Fruit fly (Drosophila melanogaster) whole organism, embryonic: ENCODE results near the gene RpS15Aa.

Experiments
- CG1024 ChIP-seq: fragments of 200-800 bp; sonication (Bioruptor generic); IDR thresholded peaks from 2 replicates; pipeline ENCODE4 v1.3.6; 2022; ENCODE audit warnings: missing biosample characterization, missing genetic modification characterization
- CG10565 ChIP-seq: fragments of 200-800 bp; sonication (Bioruptor generic); optimal IDR thresholded peaks from 3 replicates; lab custom pipeline; 2016; ENCODE audit warnings: missing biosample characterization, mild to moderate bottlenecking, missing genetic modification characterization
- CG11560 ChIP-seq: fragments of 200-800 bp; sonication (Bioruptor generic); IDR thresholded peaks from 3 replicates; pipeline ENCODE4 v1.3.6; 2022; ENCODE audit warnings: missing biosample characterization, missing genetic modification characterization
- CG11723 ChIP-seq: fragments of 200-800 bp; sonication (Bioruptor generic); optimal IDR thresholded peaks from 2 replicates; lab custom pipeline; 2017; ENCODE audit warnings: missing biosample characterization, mild to moderate bottlenecking, missing genetic modification characterization
- CG1233 ChIP-seq: fragments of 200-800 bp; sonication (Bioruptor generic); optimal IDR thresholded peaks from 4 replicates; lab custom pipeline; 2018; ENCODE audit warnings: missing biosample characterization, mild to moderate bottlenecking, missing genetic modification characterization
- CG1792 ChIP-seq: fragments of 200-800 bp; sonication (Bioruptor generic); optimal IDR thresholded peaks from 2 replicates; lab custom pipeline; 2016; ENCODE audit warnings: missing biosample characterization, missing genetic modification characterization
- CG2202 ChIP-seq: fragments of 200-800 bp; sonication (Bioruptor generic); optimal IDR thresholded peaks from 2 replicates; lab custom pipeline; 2018; ENCODE audit warnings: missing biosample characterization, mild to moderate bottlenecking, missing genetic modification characterization
- CG32532 ChIP-seq: fragments of 200-800 bp; sonication (Bioruptor generic); IDR thresholded peaks from 2 replicates; pipeline ENCODE4 v1.3.6; 2022; ENCODE audit warnings: missing biosample characterization, missing genetic modification characterization
- CG3281 ChIP-seq: fragments of 200-800 bp; sonication (Bioruptor generic); optimal IDR thresholded peaks from 3 replicates; lab custom pipeline; 2017; ENCODE audit warnings: missing biosample characterization, mild to moderate bottlenecking, missing genetic modification characterization
- CG34224 ChIP-seq: fragments of 200-800 bp; sonication (Bioruptor generic); IDR thresholded peaks from 3 replicates; pipeline ENCODE4 v1.3.6; 2022; ENCODE audit warnings: missing biosample characterization, missing genetic modification characterization; ENCODE audit not compliant: partially characterized antibody
- CG43689 ChIP-seq: fragments of 200-800 bp; sonication (Bioruptor generic); IDR thresholded peaks from 2 replicates; pipeline ENCODE4 v1.3.6; 2022; ENCODE audit warnings: missing biosample characterization, missing genetic modification characterization
- CG4707 ChIP-seq: fragments of 200-800 bp; sonication (Bioruptor generic); optimal IDR thresholded peaks from 2 replicates; lab custom pipeline; 2018; ENCODE audit warnings: missing biosample characterization, mild to moderate bottlenecking, missing genetic modification characterization, moderate library complexity
- CG9215 ChIP-seq: fragments of 200-800 bp; sonication (Bioruptor generic); IDR thresholded peaks from 2 replicates; pipeline ENCODE4 v1.3.6; 2022; ENCODE audit warnings: missing biosample characterization, missing genetic modification characterization
- CG9437 ChIP-seq: fragments of 200-800 bp; sonication (Bioruptor generic); optimal IDR thresholded peaks from 2 replicates; lab custom pipeline; 2018; ENCODE audit warnings: missing biosample characterization, mild to moderate bottlenecking, missing genetic modification characterization
- CTCF ChIP-seq: fragments of 200-800 bp; sonication (Bioruptor generic); optimal IDR thresholded peaks from 2 replicates; lab custom pipeline; 2017; ENCODE audit warnings: missing biosample characterization, mild to moderate bottlenecking, missing genetic modification characterization, moderate library complexity
- Dfd ChIP-seq, 2 experiments: fragments of >200 bp; optimal IDR thresholded peaks; 2 replicates each; lab custom pipeline; 2017; ENCODE audit warnings: missing biosample characterization in 2 of 2, missing genetic modification characterization in 2 of 2
- GATAe ChIP-seq: fragments of 200-800 bp; sonication (Bioruptor generic); conservative IDR thresholded peaks from 2 replicates; pipeline ENCODE4 v1.3.6; 2022; ENCODE audit warnings: missing biosample characterization, missing genetic modification characterization
- H2.0 ChIP-seq: fragments of 200-800 bp; sonication (Bioruptor generic); IDR thresholded peaks from 2 replicates; pipeline ENCODE4 v1.3.6; 2022; ENCODE audit warnings: missing biosample characterization, missing genetic modification characterization
- HHEX ChIP-seq: fragments of 200-800 bp; sonication (Bioruptor generic); optimal IDR thresholded peaks from 3 replicates; lab custom pipeline; 2017; ENCODE audit warnings: missing biosample characterization, mild to moderate bottlenecking, missing genetic modification characterization, missing genetic modification reagents
- HLH3B ChIP-seq: fragments of 200-800 bp; sonication (Bioruptor generic); IDR thresholded peaks from 2 replicates; pipeline ENCODE4 v1.3.6; 2022; ENCODE audit warnings: missing biosample characterization, missing genetic modification characterization
- HLHmδ ChIP-seq: fragments of 200-800 bp; sonication (Bioruptor generic); optimal IDR thresholded peaks from 2 replicates; lab custom pipeline; 2018; ENCODE audit warnings: missing biosample characterization, mild to moderate bottlenecking, missing genetic modification characterization, moderate library complexity
- Hr78 ChIP-seq, 2 experiments: fragments of 200-800 bp in 1 of 2; fragments of >200 bp in 1 of 2; sonication (Bioruptor generic) in 1 of 2; optimal IDR thresholded peaks; 2 replicates each; lab custom pipeline; 2017 to 2019; ENCODE audit warnings: missing biosample characterization in 2 of 2, missing genetic modification characterization in 2 of 2, mild to moderate bottlenecking in 1 of 2, moderate library complexity in 1 of 2
- Lim3 ChIP-seq: fragments of 200-800 bp; sonication (Bioruptor generic); IDR thresholded peaks from 2 replicates; pipeline ENCODE4 v1.3.6; 2022; ENCODE audit warnings: missing biosample characterization, missing genetic modification characterization
- Meics ChIP-seq: fragments of 200-800 bp; sonication (Bioruptor generic); optimal IDR thresholded peaks from 2 replicates; lab custom pipeline; 2017; ENCODE audit warnings: missing biosample characterization, mild to moderate bottlenecking, missing genetic modification characterization
- Nf-YC ChIP-seq: fragments of 200-800 bp; optimal IDR thresholded peaks from 3 replicates; lab custom pipeline; 2019; ENCODE audit warnings: missing biosample characterization, mild to moderate bottlenecking, missing genetic modification characterization, moderate library complexity
- amos ChIP-seq: fragments of 200-800 bp; sonication (Bioruptor generic); IDR thresholded peaks from 2 replicates; pipeline ENCODE4 v1.3.6; 2022; ENCODE audit warnings: missing biosample characterization, missing genetic modification characterization; ENCODE audit not compliant: partially characterized antibody
- ash1 ChIP-seq: fragments of 200-800 bp; sonication (Bioruptor generic); optimal IDR thresholded peaks from 2 replicates; lab custom pipeline; 2018; ENCODE audit warnings: missing biosample characterization, mild to moderate bottlenecking, missing genetic modification characterization
- btn ChIP-seq: fragments of 200-800 bp; sonication (Bioruptor generic); optimal IDR thresholded peaks from 2 replicates; lab custom pipeline; 2016; ENCODE audit warnings: missing biosample characterization, missing genetic modification characterization
- chn ChIP-seq: fragments of 200-800 bp; sonication (Bioruptor generic); optimal IDR thresholded peaks from 2 replicates; lab custom pipeline; 2016; ENCODE audit warnings: missing biosample characterization, missing genetic modification characterization
- danr ChIP-seq: fragments of 200-800 bp; sonication (Bioruptor generic); IDR thresholded peaks from 2 replicates; pipeline ENCODE4 v1.3.6; 2022; ENCODE audit warnings: missing biosample characterization, missing genetic modification characterization
- dmrt11E ChIP-seq: fragments of 200-800 bp; sonication (Bioruptor generic); optimal IDR thresholded peaks from 3 replicates; lab custom pipeline; 2018; ENCODE audit warnings: missing biosample characterization, mild to moderate bottlenecking, missing genetic modification characterization, moderate library complexity
- fd64A ChIP-seq: fragments of 200-800 bp; sonication (Bioruptor generic); optimal IDR thresholded peaks from 3 replicates; lab custom pipeline; 2018; ENCODE audit warnings: missing biosample characterization, mild to moderate bottlenecking, missing genetic modification characterization
- gce ChIP-seq: fragments of 200-800 bp; sonication (Bioruptor generic); IDR thresholded peaks from 3 replicates; pipeline ENCODE4 v1.3.6; 2022; ENCODE audit warnings: missing biosample characterization, missing genetic modification characterization
- gfzf ChIP-seq: fragments of 200-800 bp; sonication (Bioruptor generic); optimal IDR thresholded peaks from 2 replicates; lab custom pipeline; 2016; ENCODE audit warnings: missing biosample characterization, mild to moderate bottlenecking, missing genetic modification characterization, moderate library complexity
- gsb-n ChIP-seq: fragments of 200-800 bp; sonication (Bioruptor generic); optimal IDR thresholded peaks from 3 replicates; lab custom pipeline; 2018; ENCODE audit warnings: missing biosample characterization, mild to moderate bottlenecking, missing genetic modification characterization
- ham ChIP-seq: fragments of 200-800 bp; sonication (Bioruptor generic); IDR thresholded peaks from 2 replicates; pipeline ENCODE4 v1.3.6; 2022; ENCODE audit warnings: missing biosample characterization, missing genetic modification characterization
- insv ChIP-seq, 2 experiments: fragments of 200-800 bp; sonication (Bioruptor generic); optimal IDR thresholded peaks; 3 replicates each; lab custom pipeline; 2016 to 2018; ENCODE audit warnings: missing biosample characterization in 2 of 2, missing genetic modification characterization in 2 of 2
- inv ChIP-seq: fragments of 200-800 bp; sonication (Bioruptor generic); IDR thresholded peaks from 2 replicates; pipeline ENCODE4 v1.3.6; 2022; ENCODE audit warnings: missing biosample characterization, missing genetic modification characterization; ENCODE audit not compliant: partially characterized antibody
- kah ChIP-seq: fragments of 200-800 bp; sonication (Bioruptor generic); optimal IDR thresholded peaks from 2 replicates; lab custom pipeline; 2018; ENCODE audit warnings: missing biosample characterization, mild to moderate bottlenecking, missing genetic modification characterization
- kay ChIP-seq: fragments of 200-800 bp; sonication (Bioruptor generic); optimal IDR thresholded peaks from 2 replicates; lab custom pipeline; 2016; ENCODE audit warnings: missing biosample characterization, missing genetic modification characterization
- klu ChIP-seq: fragments of 200-800 bp; sonication (Bioruptor generic); IDR thresholded peaks from 2 replicates; pipeline ENCODE4 v1.3.6; 2022; ENCODE audit warnings: missing biosample characterization, missing genetic modification characterization
- lbe ChIP-seq: fragments of 200-800 bp; sonication (Bioruptor generic); optimal IDR thresholded peaks from 2 replicates; lab custom pipeline; 2016; ENCODE audit warnings: missing biosample characterization, mild to moderate bottlenecking, missing genetic modification characterization
- mam ChIP-seq: fragments of 200-800 bp; sonication (Bioruptor generic); optimal IDR thresholded peaks from 3 replicates; lab custom pipeline; 2016; ENCODE audit warnings: missing biosample characterization, missing genetic modification characterization
- mirr ChIP-seq: fragments of 200-800 bp; sonication (Bioruptor generic); optimal IDR thresholded peaks from 3 replicates; lab custom pipeline; 2018; ENCODE audit warnings: missing biosample characterization, mild to moderate bottlenecking, missing genetic modification characterization
- nerfin-1 ChIP-seq: fragments of 200-800 bp; sonication (Bioruptor generic); optimal IDR thresholded peaks from 3 replicates; lab custom pipeline; 2019; ENCODE audit warnings: missing biosample characterization, mild to moderate bottlenecking, missing genetic modification characterization, moderate library complexity
- nerfin-2 ChIP-seq: fragments of 200-800 bp; sonication (Bioruptor generic); IDR thresholded peaks from 2 replicates; pipeline ENCODE4 v1.3.6; 2022; ENCODE audit warnings: missing biosample characterization, missing genetic modification characterization; ENCODE audit not compliant: partially characterized antibody
- p53 ChIP-seq: fragments of 200-800 bp; sonication (Bioruptor generic); optimal IDR thresholded peaks from 2 replicates; lab custom pipeline; 2016; ENCODE audit warnings: missing biosample characterization, missing genetic modification characterization
- sob ChIP-seq: fragments of 200-800 bp; sonication (Bioruptor generic); IDR thresholded peaks from 2 replicates; pipeline ENCODE4 v1.3.6; 2022; ENCODE audit warnings: missing biosample characterization, missing genetic modification characterization
- tna ChIP-seq: fragments of 200-800 bp; sonication (Bioruptor generic); IDR thresholded peaks from 2 replicates; pipeline ENCODE4 v1.3.6; 2022; ENCODE audit warnings: missing biosample characterization, missing genetic modification characterization; ENCODE audit not compliant: partially characterized antibody
- wdn ChIP-seq: fragments of 200-800 bp; sonication (Bioruptor generic); IDR thresholded peaks from 2 replicates; pipeline ENCODE4 v1.3.6; 2022; ENCODE audit warnings: missing biosample characterization, missing genetic modification characterization
- zfh1 ChIP-seq: fragments of 200-800 bp; sonication (Bioruptor generic); IDR thresholded peaks from 3 replicates; pipeline ENCODE4 v1.3.6; 2022; ENCODE audit warnings: missing biosample characterization, missing genetic modification characterization

Gene RpS15Aa

dm6 chrX:13358240-13358799, 20.8 kb upstream of the RpS15Aa start (continued):
- TF ChIP-seq HLH3B (GFP tag; lab: Robert Waterston, UW) (no peak), nerfin-2 (GFP tag; lab: Robert Waterston, UW) (peak; percentile 50; the same call in 1 of the 2 replicates), CG43689 (no peak), H2.0 (GFP tag; lab: Robert Waterston, UW) (no peak), mirr (GFP tag; lab: Kevin White, UChicago) (no peak), klu (GFP tag; lab: Robert Waterston, UW) (no peak), CG3281 (GFP tag; lab: Kevin White, UChicago) (no peak), gce (GFP tag; lab: Robert Waterston, UW) (no peak), ash1 (GFP tag; lab: Kevin White, UChicago) (no peak), CTCF (GFP tag; lab: Kevin White, UChicago) (no peak), CG32532 (GFP tag; lab: Robert Waterston, UW) (no peak), GATAe (GFP tag; lab: Robert Waterston, UW) (no peak), kay (GFP tag; lab: Kevin White, UChicago) (no peak), CG1024 (no peak), CG9215 (GFP tag; lab: Robert Waterston, UW) (0 out of 2 replicates have a peak, but pooled peaks have one; percentile 18), dmrt11E (no peak), gfzf (GFP tag; lab: Kevin White, UChicago) (no peak), gsb-n (tag; lab: Kevin White, UChicago) (no peak), fd64A (no peak), CG11723 (no peak), CG10565 (GFP tag; lab: Kevin White, UChicago) (no peak), ham (no peak), kah (GFP tag; lab: Kevin White, UChicago) (no peak), amos (peak; percentile 64), mam (GFP tag; lab: Kevin White, UChicago) (no peak), Hr78 (GFP tag; optimal IDR thresholded peaks at IDR 0.05; lab: Kevin White, UChicago) (no peak), Nf-YC (tag; lab: Kevin White, UChicago) (peak; percentile 32), sob (GFP tag; lab: Robert Waterston, UW) (no peak), chn (GFP tag; lab: Kevin White, UChicago) (no peak), nerfin-1 (no peak), CG1233 (GFP tag; lab: Kevin White, UChicago) (no peak), p53 (GFP tag; lab: Kevin White, UChicago) (no peak), CG11560 (tag; lab: Robert Waterston, UW) (no peak), CG9437 (GFP tag; lab: Kevin White, UChicago) (no peak), danr (GFP tag; lab: Robert Waterston, UW) (no peak), HLHmδ (GFP tag; lab: Kevin White, UChicago) (peak; percentile 18), insv (GFP tag; optimal IDR thresholded peaks at IDR 0.05; lab: Kevin White, UChicago) (no peak), HHEX (GFP tag; lab: Kevin White, UChicago) (no peak), CG1792 (GFP tag; lab: Kevin White, UChicago) (no peak), CG34224 (GFP tag; lab: Robert Waterston, UW) (peak; percentile 25; the same call in 2 of the 3 replicates), Dfd (GFP tag; optimal IDR thresholded peaks at IDR 0.05; lab: Kevin White, UChicago) (no peak), CG2202 (no peak), zfh1 (no peak), CG4707 (GFP tag; lab: Kevin White, UChicago) (no peak), btn (GFP tag; lab: Kevin White, UChicago) (no peak), wdn (GFP tag; lab: Robert Waterston, UW) (no peak), tna (GFP tag; lab: Robert Waterston, UW) (peak; percentile 21; the same call in 1 of the 2 replicates), Meics (GFP tag; lab: Kevin White, UChicago) (no peak), Lim3 (GFP tag; lab: Robert Waterston, UW) (no peak), lbe (GFP tag; lab: Kevin White, UChicago) (no peak), inv (GFP tag; lab: Robert Waterston, UW) (peak; percentile 32; the same call in 1 of the 2 replicates)
